Worm (Caenorhabditis elegans): ENCODE results near the gene vps-39.

The vps-39 gene

ce11 chrV:14028256-14028743, 9.9 kb downstream of the vps-39 start:
- TF ChIP-seq nhr-77 (tag; optimal IDR thresholded peaks at IDR 0.05) (peak; percentile 23), R02D3.7 (tag; optimal IDR thresholded peaks at IDR 0.05) (peak; percentile 21), lsy-12 (tag; optimal IDR thresholded peaks at IDR 0.05) (peak; percentile 71), nfya-1 (tag; optimal IDR thresholded peaks at IDR 0.05; ENCODE audit: insufficient read depth) (peak; percentile 28), elt-2 (tag; optimal IDR thresholded peaks at IDR 0.05) (peak; percentile 61), nhr-76 (tag; optimal IDR thresholded peaks at IDR 0.05) (no peak), nhr-43 (tag; optimal IDR thresholded peaks at IDR 0.05; ENCODE audit: poor library complexity, severe bottlenecking) (peak; percentile 78), nhr-23 (tag; optimal IDR thresholded peaks at IDR 0.05) (peak; percentile 14), lin-15B (tag; optimal IDR thresholded peaks at IDR 0.05) (peak; percentile 22), pqm-1 (tag; optimal IDR thresholded peaks at IDR 0.05) (peak; percentile 24), ama-1 (optimal IDR thresholded peaks at IDR 0.05) (peak; percentile 94), snpc-4 (tag; optimal IDR thresholded peaks at IDR 0.05) (peak; percentile 94), zag-1 (tag; optimal IDR thresholded peaks at IDR 0.05) (no peak), tbx-2 (tag; optimal IDR thresholded peaks at IDR 0.05) (peak; percentile 40), ceh-28 (tag; optimal IDR thresholded peaks at IDR 0.05) (peak; percentile 37), nhr-11 (tag; optimal IDR thresholded peaks at IDR 0.05) (no peak)

- no peak for TF ChIP-seq zag-1 (tag; optimal IDR thresholded peaks at IDR 0.05)
- no peak for TF ChIP-seq lsy-12 (tag; optimal IDR thresholded peaks at IDR 0.05)
- TF ChIP-seq tbx-2 (tag; optimal IDR thresholded peaks at IDR 0.05), result no peak
- TF ChIP-seq sea-2 (GFP tag; optimal IDR thresholded peaks at IDR 0.05), result no peak
- TF ChIP-seq unc-62 (GFP tag; optimal IDR thresholded peaks at IDR 0.05), result no peak
- TF ChIP-seq ztf-4 (tag; optimal IDR thresholded peaks at IDR 0.05), result no peak
- TF ChIP-seq nhr-11 (tag; optimal IDR thresholded peaks at IDR 0.05), result no peak
- TF ChIP-seq nhr-25 (tag; optimal IDR thresholded peaks at IDR 0.05), result no peak
- TF ChIP-seq nhr-67 (tag; optimal IDR thresholded peaks at IDR 0.05), result no peak
Measured at ce11 chrV:14027384-14027783, 10.8 kb downstream of the vps-39 start, which contains the start of gene T08G5.3. Gene T08G5.3, minus strand, starts transcription at chrV:14027484.

ce11 chrV:14026194-14026593, 12.0 kb downstream of the vps-39 start, which contains the start of gene T08G5.2:
Gene T08G5.2, minus strand, starts transcription at chrV:14026294.
- no peak for TF ChIP-seq ceh-9 (tag; optimal IDR thresholded peaks at IDR 0.05)

ce11 chrV:14023074-14023473, 15.1 kb downstream of the vps-39 start, which contains the start of gene T08G5.15:
Gene T08G5.15, minus strand, starts transcription at chrV:14023174.
- TF ChIP-seq fkh-2 (tag; optimal IDR thresholded peaks at IDR 0.05), result no peak
- TF ChIP-seq fos-1 (tag; optimal IDR thresholded peaks at IDR 0.05), result no peak
- no peak for TF ChIP-seq lin-15B (tag; optimal IDR thresholded peaks at IDR 0.05)
- no peak for TF ChIP-seq nfya-1 (tag; optimal IDR thresholded peaks at IDR 0.05; ENCODE audit: insufficient read depth)
- no peak for TF ChIP-seq egl-5 (tag; optimal IDR thresholded peaks at IDR 0.05)
- TF ChIP-seq mml-1 (tag; optimal IDR thresholded peaks at IDR 0.05), result no peak
- no peak for TF ChIP-seq tbx-2 (tag; optimal IDR thresholded peaks at IDR 0.05)
- no peak for TF ChIP-seq pqm-1 (tag; optimal IDR thresholded peaks at IDR 0.05)
- TF ChIP-seq ama-1 (optimal IDR thresholded peaks at IDR 0.05), result no peak
- no peak for TF ChIP-seq aly-2 (tag; optimal IDR thresholded peaks at IDR 0.05)

- TF ChIP-seq elt-2 (tag; optimal IDR thresholded peaks at IDR 0.05) (peak; percentile 75), nhr-77 (tag; optimal IDR thresholded peaks at IDR 0.05) (no peak), pqm-1 (tag; optimal IDR thresholded peaks at IDR 0.05) (peak; percentile 28)
Measured at ce11 chrV:14018640-14019039, 19.5 kb downstream of the vps-39 start, which contains the start of the genes mtl-2 and T08G5.1. Gene mtl-2, minus strand, starts transcription at chrV:14018673. Gene T08G5.1, plus strand, starts transcription at chrV:14018766.

- TF ChIP-seq mml-1 (tag; optimal IDR thresholded peaks at IDR 0.05), result no peak
- TF ChIP-seq egl-27 (tag; optimal IDR thresholded peaks at IDR 0.05), result no peak
- TF ChIP-seq unc-39 (tag; optimal IDR thresholded peaks at IDR 0.05), result no peak
- no peak for TF ChIP-seq fkh-10 (GFP tag; optimal IDR thresholded peaks at IDR 0.05)
- no peak for TF ChIP-seq elt-3 (tag; optimal IDR thresholded peaks at IDR 0.05)
- no peak for TF ChIP-seq nhr-11 (tag; optimal IDR thresholded peaks at IDR 0.05)
- no peak for TF ChIP-seq ceh-9 (tag; optimal IDR thresholded peaks at IDR 0.05)
Measured at ce11 chrV:14017476-14017875, 20.7 kb downstream of the vps-39 start, which contains the start of gene srh-308. Gene srh-308, minus strand, starts transcription at chrV:14017576.
